Fruit fly (Drosophila melanogaster) Kc167 (cell line): Measurements from ENCODE around the gene Grl40a.

Experiments
- h ChIP-seq: fragments of >200 bp; optimal IDR thresholded peaks from 3 replicates; lab custom pipeline; 2018; ENCODE audit warnings: missing external identifiers
- psq ChIP-seq: fragments of >200 bp; optimal IDR thresholded peaks from 2 replicates; lab custom pipeline; 2017; ENCODE audit warnings: missing external identifiers

- TF ChIP-seq h (lab: Kevin White, UChicago) (no peak), psq (lab: Kevin White, UChicago) (no peak)
Observed at dm6 chr2L:22065243-22065642, 27.6 kb downstream of the Grl40a start, which contains the start of gene CG42597.
